Worm (Caenorhabditis elegans) whole organism, L4 larva: Measurements from ENCODE around the gene emb-30.
A peak's percentile ranks its signal among the peaks of the same experiment; 100 is the strongest.

ENCODE experiments used
- F44E2.7 ChIP-seq: fragments of 200-800 bp; sonication (Bioruptor generic); IDR thresholded peaks from 2 replicates; pipeline ENCODE4 v2.1.2; 2022; ENCODE audit warnings: missing genetic modification characterization, missing compliant biosample characterization
- T26A8.4 ChIP-seq: fragments of 200-800 bp; sonication (Bioruptor generic); IDR thresholded peaks from 2 replicates; pipeline ENCODE4 v1.3.6; 2022; ENCODE audit warnings: missing genetic modification characterization, missing compliant biosample characterization
- aha-1 ChIP-seq: fragments of 150-350 bp; peaks from one replicate; lab custom pipeline; 2014; ENCODE audit warnings: missing biosample characterization, missing genetic modification characterization
- attf-4 ChIP-seq: sonication (generic microtip); optimal IDR thresholded peaks from 3 replicates; lab custom pipeline; 2017; ENCODE audit warnings: missing biosample characterization, missing genetic modification characterization
- ceh-28 ChIP-seq: fragments of 150-350 bp; optimal IDR thresholded peaks from 2 replicates; lab custom pipeline; 2014; ENCODE audit warnings: missing biosample characterization, missing genetic modification reagents, missing genetic modification characterization
- ctbp-1 ChIP-seq: fragments of 200-800 bp; sonication (Bioruptor generic); IDR thresholded peaks from 2 replicates; pipeline ENCODE4 v1.3.6; 2022; ENCODE audit warnings: missing genetic modification reagents, missing genetic modification characterization, missing compliant biosample characterization
- daf-12 ChIP-seq: fragments of 150-350 bp; optimal IDR thresholded peaks from 2 replicates; lab custom pipeline; 2014; ENCODE audit warnings: missing biosample characterization, missing genetic modification reagents, missing genetic modification characterization
- daf-16 ChIP-seq, 3 experiments: sonication (generic microtip); optimal IDR thresholded peaks; 2 replicates each; lab custom pipeline; 2016 to 2017; ENCODE audit warnings: missing genetic modification characterization in 3 of 3, missing genetic modification reagents in 3 of 3, mild to moderate bottlenecking in 2 of 3, missing compliant biosample characterization in 2 of 3, missing biosample characterization in 1 of 3, moderate library complexity in 1 of 3
- dmd-6 ChIP-seq: fragments of 200-800 bp; sonication (Bioruptor generic); IDR thresholded peaks from 2 replicates; pipeline ENCODE4 v1.3.6; 2022; ENCODE audit warnings: missing genetic modification reagents, missing genetic modification characterization, missing compliant biosample characterization
- dmd-8 ChIP-seq: fragments of 200-800 bp; sonication (Bioruptor generic); IDR thresholded peaks from 2 replicates; pipeline ENCODE4 v1.3.6; 2022; ENCODE audit warnings: missing genetic modification characterization, missing compliant biosample characterization
- duxl-1 ChIP-seq: sonication (generic microtip); optimal IDR thresholded peaks from 2 replicates; lab custom pipeline; 2016; ENCODE audit warnings: mild to moderate bottlenecking, missing genetic modification characterization, moderate library complexity, missing compliant biosample characterization; ENCODE audit not compliant: poor library complexity
- dve-1 ChIP-seq: sonication (generic microtip); optimal IDR thresholded peaks from 2 replicates; lab custom pipeline; 2017; ENCODE audit warnings: antibody characterized with exemption, mild to moderate bottlenecking, missing genetic modification characterization, missing compliant biosample characterization; ENCODE audit not compliant: insufficient read depth
- egl-43 ChIP-seq: fragments of 200-800 bp; sonication (Bioruptor generic); IDR thresholded peaks from 2 replicates; pipeline ENCODE4 v1.3.6; 2022; ENCODE audit warnings: missing genetic modification reagents, missing genetic modification characterization, missing compliant biosample characterization
- fos-1 ChIP-seq: fragments of 150-350 bp; optimal IDR thresholded peaks from 2 replicates; lab custom pipeline; 2014; ENCODE audit warnings: missing biosample characterization, missing genetic modification characterization
- hlh-11 ChIP-seq: fragments of 200-800 bp; sonication (Bioruptor generic); optimal IDR thresholded peaks from 2 replicates; lab custom pipeline; 2018; ENCODE audit warnings: mild to moderate bottlenecking, missing genetic modification characterization, missing compliant biosample characterization
- hmg-1.1 ChIP-seq: fragments of 200-800 bp; sonication (Bioruptor generic); IDR thresholded peaks from 2 replicates; pipeline ENCODE4 v1.3.6; 2022; ENCODE audit warnings: missing genetic modification reagents, missing genetic modification characterization, missing compliant biosample characterization
- lim-7 ChIP-seq: fragments of 200-800 bp; sonication (Bioruptor generic); IDR thresholded peaks from 2 replicates; pipeline ENCODE4 v1.3.6; 2022; ENCODE audit warnings: missing genetic modification characterization, missing compliant biosample characterization
- lin-1 ChIP-seq: fragments of 200-800 bp; sonication (Bioruptor generic); IDR thresholded peaks from 2 replicates; pipeline ENCODE4 v1.3.6; 2022; ENCODE audit warnings: missing genetic modification reagents, missing genetic modification characterization, missing compliant biosample characterization
- lin-13 ChIP-seq: fragments of 150-350 bp; optimal IDR thresholded peaks from 2 replicates; lab custom pipeline; 2014; ENCODE audit warnings: missing biosample characterization, missing genetic modification reagents, missing genetic modification characterization
- lin-38 ChIP-seq: fragments of 200-800 bp; sonication (Bioruptor generic); IDR thresholded peaks from 2 replicates; pipeline ENCODE4 v1.3.6; 2022; ENCODE audit warnings: missing genetic modification reagents, missing genetic modification characterization, missing compliant biosample characterization
- lsy-2 ChIP-seq, 2 experiments: fragments of 150-350 bp in 1 of 2; sonication (generic microtip) in 1 of 2; optimal IDR thresholded peaks; 2 replicates each; lab custom pipeline; 2014 to 2017; ENCODE audit warnings: missing biosample characterization in 2 of 2, missing genetic modification characterization in 2 of 2
- mep-1 ChIP-seq: fragments of 150-350 bp; sonication (generic microtip); optimal IDR thresholded peaks from 3 replicates; lab custom pipeline; 2014; ENCODE audit warnings: missing biosample characterization, missing genetic modification characterization
- mxl-3 ChIP-seq: fragments of 200-800 bp; sonication (Bioruptor generic); optimal IDR thresholded peaks from 2 replicates; lab custom pipeline; 2018; ENCODE audit warnings: mild to moderate bottlenecking, missing genetic modification characterization, missing compliant biosample characterization
- nhr-10 ChIP-seq: fragments of 150-350 bp; optimal IDR thresholded peaks from 2 replicates; lab custom pipeline; 2014; ENCODE audit warnings: missing biosample characterization, missing genetic modification characterization
- nhr-102 ChIP-seq: sonication (generic microtip); optimal IDR thresholded peaks from 2 replicates; lab custom pipeline; 2016; ENCODE audit warnings: mild to moderate bottlenecking, missing genetic modification characterization, moderate library complexity, missing compliant biosample characterization
- nhr-11 ChIP-seq: fragments of 150-350 bp; optimal IDR thresholded peaks from 2 replicates; lab custom pipeline; 2014; ENCODE audit warnings: missing biosample characterization, missing genetic modification characterization
- nhr-111 ChIP-seq: fragments of 200-800 bp; sonication (Bioruptor generic); optimal IDR thresholded peaks from 2 replicates; lab custom pipeline; 2018; ENCODE audit warnings: mild to moderate bottlenecking, missing genetic modification characterization, missing compliant biosample characterization
- nhr-25 ChIP-seq: sonication (generic microtip); optimal IDR thresholded peaks from 2 replicates; lab custom pipeline; 2017; ENCODE audit warnings: missing genetic modification characterization, mild to moderate bottlenecking, missing compliant biosample characterization, antibody characterized with exemption, moderate library complexity, borderline replicate concordance; ENCODE audit not compliant: insufficient read depth
- nhr-28 ChIP-seq: fragments of 150-350 bp; optimal IDR thresholded peaks from 2 replicates; lab custom pipeline; 2014; ENCODE audit warnings: missing biosample characterization, missing genetic modification characterization
- nhr-42 ChIP-seq: fragments of 200-800 bp; sonication (Bioruptor generic); IDR thresholded peaks from 2 replicates; pipeline ENCODE4 v1.3.6; 2022; ENCODE audit warnings: missing genetic modification characterization, missing compliant biosample characterization
- nhr-48 ChIP-seq: sonication (generic microtip); optimal IDR thresholded peaks from 2 replicates; lab custom pipeline; 2016; ENCODE audit warnings: mild to moderate bottlenecking, missing genetic modification characterization, missing compliant biosample characterization
- nhr-6 ChIP-seq: fragments of 150-350 bp; optimal IDR thresholded peaks from 2 replicates; lab custom pipeline; 2014; ENCODE audit warnings: missing biosample characterization, missing genetic modification characterization
- nhr-77 ChIP-seq: fragments of 150-350 bp; optimal IDR thresholded peaks from 2 replicates; lab custom pipeline; 2014; ENCODE audit warnings: missing biosample characterization, missing genetic modification characterization
- pqm-1 ChIP-seq: sonication (generic microtip); optimal IDR thresholded peaks from 2 replicates; lab custom pipeline; 2017; ENCODE audit warnings: missing biosample characterization, missing genetic modification characterization
- rbr-2 ChIP-seq: sonication (generic microtip); optimal IDR thresholded peaks from 2 replicates; lab custom pipeline; 2016; ENCODE audit warnings: missing genotype, missing genetic modification characterization, missing compliant biosample characterization
- snpc-1.2 ChIP-seq: fragments of 200-800 bp; sonication (Bioruptor generic); IDR thresholded peaks from 2 replicates; pipeline ENCODE4 v1.3.6; 2022; ENCODE audit warnings: missing genetic modification reagents, missing genetic modification characterization, missing compliant biosample characterization
- spr-1 ChIP-seq: sonication (generic microtip); optimal IDR thresholded peaks from 2 replicates; lab custom pipeline; 2016; ENCODE audit warnings: mild to moderate bottlenecking, missing genetic modification characterization, missing compliant biosample characterization
- unc-130 ChIP-seq: sonication (generic microtip); optimal IDR thresholded peaks from 2 replicates; lab custom pipeline; 2016; ENCODE audit warnings: missing genetic modification reagents, missing genetic modification characterization, missing compliant biosample characterization
- unc-39 ChIP-seq: sonication (generic microtip); optimal IDR thresholded peaks from 2 replicates; lab custom pipeline; 2017; ENCODE audit warnings: missing biosample characterization, missing genetic modification characterization
- unc-62 ChIP-seq, 3 experiments: fragments of 150-350 bp in 1 of 3; sonication (generic microtip); optimal IDR thresholded peaks in 2 of 3; peaks in 1 of 3; 1 replicate in 1 of 3; 2 replicates in 2 of 3; lab custom pipeline; 2014 to 2017; ENCODE audit warnings: missing biosample characterization in 3 of 3, missing genetic modification characterization in 3 of 3, missing genetic modification reagents in 3 of 3, missing genotype in 1 of 3
- zip-11 ChIP-seq: fragments of 200-800 bp; sonication (Bioruptor generic); IDR thresholded peaks from 2 replicates; pipeline ENCODE4 v1.3.6; 2022; ENCODE audit warnings: missing genetic modification characterization, missing compliant biosample characterization

Gene emb-30

DNA sequence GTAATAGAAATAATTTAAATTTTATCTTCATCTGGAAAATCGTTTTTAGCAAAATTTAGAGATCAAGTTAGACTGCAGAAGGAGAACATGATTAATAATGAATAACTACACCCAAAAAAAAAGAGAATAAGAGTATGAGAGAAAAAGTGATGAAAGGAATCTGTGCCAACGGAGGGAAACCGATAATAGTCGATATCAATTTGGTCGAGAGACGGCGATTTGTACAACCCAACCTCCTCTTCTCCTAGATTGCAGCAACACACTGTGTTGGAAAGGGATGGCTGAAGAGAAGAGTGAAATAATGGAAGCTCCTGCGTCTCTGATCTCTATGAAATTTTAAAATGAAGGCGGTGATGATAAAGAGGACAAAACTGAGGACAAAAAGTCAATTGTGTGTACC is 33.2 kb upstream of the emb-30 start (continued):
- TF ChIP-seq dmd-6 = peak; percentile 77
- TF ChIP-seq F44E2.7 (GFP tag; lab: Robert Waterston, UW) = no peak
- TF ChIP-seq duxl-1 = peak; percentile 10
- no peak for TF ChIP-seq dmd-8 (GFP tag; lab: Robert Waterston, UW)
- peak; percentile 40 for TF ChIP-seq nhr-48 (tag; lab: Kevin White, UChicago)
- TF ChIP-seq ctbp-1 (GFP tag; lab: Robert Waterston, UW) = no peak
- peak; percentile 26 for TF ChIP-seq dve-1 (tag; lab: Kevin White, UChicago)
- no peak for TF ChIP-seq snpc-1.2 (GFP tag; lab: Robert Waterston, UW)

DNA sequence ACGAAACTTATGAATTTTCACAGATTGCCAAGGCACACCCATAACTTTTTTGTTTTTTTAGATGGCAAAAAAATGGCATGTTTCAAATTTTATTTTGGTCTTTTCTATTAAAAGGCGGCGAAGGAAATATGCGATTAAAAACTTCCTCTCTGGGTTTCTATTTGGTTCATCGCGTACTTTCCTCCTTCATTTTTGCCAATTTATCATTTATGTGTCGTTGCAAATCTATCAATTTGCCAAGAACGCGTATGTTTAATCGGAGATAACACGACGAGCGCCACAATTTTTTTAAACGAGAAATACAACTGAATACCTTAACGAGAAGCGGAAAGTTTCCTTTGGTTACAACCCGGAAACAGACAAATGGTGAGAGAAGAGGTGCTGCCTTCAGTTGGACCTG is 31.2 kb upstream of the emb-30 start:
- no peak for TF ChIP-seq lim-7 (GFP tag; lab: Robert Waterston, UW)
- peak; percentile 64 for TF ChIP-seq pqm-1 (tag; lab: Kevin White, UChicago)
- TF ChIP-seq nhr-111 (GFP tag; lab: Kevin White, UChicago) = no peak
- peak; percentile 19; the same call in 1 of the 2 replicates for TF ChIP-seq dmd-6
- no peak for TF ChIP-seq daf-16 (GFP tag; optimal IDR thresholded peaks at IDR 0.05; lab: Kevin White, UChicago)
- TF ChIP-seq daf-16 (tag; optimal IDR thresholded peaks at IDR 0.05; lab: Kevin White, UChicago) = peak; percentile 29

DNA sequence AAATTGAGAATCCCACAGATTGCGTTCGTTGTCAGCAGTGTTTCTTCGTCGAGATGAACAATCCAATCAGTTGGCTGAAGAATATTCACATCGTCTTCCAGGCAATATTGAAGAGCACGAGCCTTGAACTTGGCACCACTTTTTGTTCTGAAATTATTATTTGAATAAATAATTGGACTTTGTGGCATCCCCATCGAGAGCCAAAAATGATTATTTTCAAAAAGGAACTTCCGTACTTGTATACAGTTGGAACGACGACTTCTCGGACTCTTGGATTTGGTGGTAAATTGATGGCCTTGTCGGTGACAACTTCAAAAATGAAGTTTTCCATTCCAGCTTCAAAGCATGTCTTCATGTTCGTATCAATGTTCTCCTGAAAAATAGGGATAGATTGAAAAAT is 30.7 kb upstream of the emb-30 start:
- TF ChIP-seq lin-1 (GFP tag; lab: Robert Waterston, UW) = no peak
- TF ChIP-seq aha-1 = peak; percentile 92
- TF ChIP-seq T26A8.4 (GFP tag; lab: Robert Waterston, UW) = no peak

DNA sequence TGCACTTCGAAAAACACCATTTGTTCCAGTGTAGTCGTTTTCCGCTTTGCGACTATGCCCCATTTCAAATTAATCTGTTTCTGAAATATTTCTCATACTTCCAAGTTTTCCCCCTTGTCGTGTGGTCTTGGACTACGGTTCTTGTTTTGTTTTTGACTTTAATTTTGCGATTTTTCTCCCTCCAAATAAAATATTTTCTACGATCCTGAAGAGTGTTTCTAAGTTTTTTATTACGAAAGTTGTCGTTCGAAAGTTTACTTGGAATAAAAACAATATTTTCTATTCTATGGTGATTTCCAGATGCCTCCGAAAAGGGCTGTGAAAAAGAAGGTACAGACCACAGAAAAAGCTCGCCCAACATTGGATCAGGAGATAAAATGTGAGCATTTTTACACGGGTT is 26.6 kb upstream of the emb-30 start, which contains the start of gene tag-342:
Gene tag-342 (plus strand): TSS at position 301 of the 400 bp plus-strand sequence.
- TF ChIP-seq daf-12 (no peak), nhr-42 (GFP tag; lab: Robert Waterston, UW) (no peak), lin-38 (peak; percentile 45; the same call in 1 of the 2 replicates)

DNA sequence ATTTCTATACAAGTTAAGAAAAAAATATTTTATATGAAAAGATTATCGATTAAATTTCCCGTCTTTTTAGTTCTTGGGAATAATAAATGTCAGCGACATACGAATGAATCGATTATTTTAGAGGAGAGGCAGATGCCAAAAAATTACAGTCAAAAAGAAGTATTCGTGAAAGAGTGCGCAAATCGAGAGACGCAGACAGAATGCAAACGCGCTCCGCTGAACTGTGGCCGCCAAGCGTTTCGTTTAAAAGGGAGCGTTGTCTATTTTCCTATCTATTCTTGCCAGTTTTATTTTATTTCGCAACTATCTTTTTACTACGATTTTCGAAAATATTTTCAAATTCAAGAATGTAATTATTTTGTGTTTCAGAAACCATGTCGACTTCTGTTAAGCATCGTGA is 25.8 kb upstream of the emb-30 start, which contains the start of gene baf-1:
Gene baf-1 (plus strand): TSS at position 370 of the 400 bp plus-strand sequence.
- TF ChIP-seq unc-39 (no peak), egl-43 (GFP tag; lab: Robert Waterston, UW) (no peak), fos-1 (tag; lab: Kevin White, UChicago) (no peak), dve-1 (tag; lab: Kevin White, UChicago) (peak; percentile 73), nhr-77 (peak; percentile 60), nhr-48 (tag; lab: Kevin White, UChicago) (no peak), duxl-1 (peak; percentile 72), nhr-10 (tag; lab: Kevin White, UChicago) (no peak), hmg-1.1 (0 out of 2 replicates have a peak, but pooled peaks have one; percentile 26), nhr-28 (peak; percentile 34), unc-130 (GFP tag; lab: Kevin White, UChicago) (peak; percentile 57), unc-62 (GFP tag; optimal IDR thresholded peaks at IDR 0.05 in 1 of 2; lab: Kevin White, UChicago) (no peak), unc-62 (tag; optimal IDR thresholded peaks at IDR 0.05; lab: Kevin White, UChicago) (no peak), snpc-1.2 (GFP tag; lab: Robert Waterston, UW) (no peak), nhr-102 (peak; percentile 44), nhr-25 (no peak), pqm-1 (tag; lab: Kevin White, UChicago) (peak; percentile 49), mep-1 (tag; lab: Kevin White, UChicago) (peak; percentile 70), rbr-2 (tag; lab: Kevin White, UChicago) (peak; percentile 58), hlh-11 (tag; lab: Kevin White, UChicago) (peak; percentile 32), zip-11 (GFP tag; lab: Robert Waterston, UW) (no peak), ceh-28 (tag; lab: Kevin White, UChicago) (peak; percentile 11), F44E2.7 (GFP tag; lab: Robert Waterston, UW) (no peak), mxl-3 (GFP tag; lab: Kevin White, UChicago) (no peak), lin-13 (GFP tag; lab: Kevin White, UChicago) (peak; percentile 23), lsy-2 (tag; optimal IDR thresholded peaks at IDR 0.05; lab: Kevin White, UChicago) (peak in 1 of 2 experiments; percentile 78), spr-1 (tag; lab: Kevin White, UChicago) (no peak), aha-1 (peak; percentile 74), attf-4 (tag; lab: Kevin White, UChicago) (no peak), lin-38 (peak; percentile 98), nhr-6 (tag; lab: Kevin White, UChicago) (peak; percentile 59), lim-7 (GFP tag; lab: Robert Waterston, UW) (no peak), nhr-11 (tag; lab: Kevin White, UChicago) (no peak), ctbp-1 (GFP tag; lab: Robert Waterston, UW) (no peak), daf-16 (GFP tag; optimal IDR thresholded peaks at IDR 0.05; lab: Kevin White, UChicago) (no peak), daf-16 (tag; optimal IDR thresholded peaks at IDR 0.05; lab: Kevin White, UChicago) (peak; percentile 39)
